Worm (Caenorhabditis elegans) whole organism, L4 larva: ENCODE results near the gene C06H2.2.

Experiments
- ceh-20 ChIP-seq: fragments of 200-800 bp; sonication (Bioruptor generic); IDR thresholded peaks from 2 replicates; pipeline ENCODE4 v1.3.6; 2022; ENCODE audit warnings: missing genetic modification reagents, missing genetic modification characterization, missing compliant biosample characterization
- ctbp-1 ChIP-seq: fragments of 200-800 bp; sonication (Bioruptor generic); IDR thresholded peaks from 2 replicates; pipeline ENCODE4 v1.3.6; 2022; ENCODE audit warnings: missing genetic modification reagents, missing genetic modification characterization, missing compliant biosample characterization
- egl-27 ChIP-seq: sonication (generic microtip); optimal IDR thresholded peaks from 3 replicates; lab custom pipeline; 2017; ENCODE audit warnings: missing biosample characterization, missing genetic modification reagents, missing genetic modification characterization
- lin-15B ChIP-seq: fragments of 150-350 bp; sonication (generic microtip); optimal IDR thresholded peaks from 3 replicates; lab custom pipeline; 2014; ENCODE audit warnings: missing biosample characterization, missing genetic modification characterization
- madf-9 ChIP-seq: fragments of 200-800 bp; sonication (Bioruptor generic); conservative IDR thresholded peaks from 2 replicates; pipeline ENCODE4 v1.3.6; 2022; ENCODE audit warnings: missing genetic modification reagents, missing genetic modification characterization, missing compliant biosample characterization
- mdl-1 ChIP-seq, 2 experiments: fragments of 150-350 bp in 1 of 2; sonication (generic microtip) in 1 of 2; optimal IDR thresholded peaks; 2 replicates each; lab custom pipeline; 2014 to 2017; ENCODE audit warnings: missing biosample characterization in 2 of 2, missing genetic modification characterization in 2 of 2
- nhr-10 ChIP-seq: fragments of 150-350 bp; optimal IDR thresholded peaks from 2 replicates; lab custom pipeline; 2014; ENCODE audit warnings: missing biosample characterization, missing genetic modification characterization
- nhr-28 ChIP-seq: fragments of 150-350 bp; optimal IDR thresholded peaks from 2 replicates; lab custom pipeline; 2014; ENCODE audit warnings: missing biosample characterization, missing genetic modification characterization
- nhr-76 ChIP-seq: fragments of 150-350 bp; optimal IDR thresholded peaks from 2 replicates; lab custom pipeline; 2014; ENCODE audit warnings: missing biosample characterization, missing genetic modification characterization
- pha-4 ChIP-seq, 2 experiments: fragments of 150-350 bp in 1 of 2; fragments of 200-800 bp in 1 of 2; sonication (Bioruptor generic) in 1 of 2; IDR thresholded peaks in 1 of 2; optimal IDR thresholded peaks in 1 of 2; 2 replicates each; pipeline versions ENCODE4 v1.3.6 to Lab custom; 2014 to 2022; ENCODE audit warnings: missing genetic modification characterization in 2 of 2, missing genetic modification reagents in 2 of 2, missing biosample characterization in 1 of 2, missing compliant biosample characterization in 1 of 2
- pqm-1 ChIP-seq: sonication (generic microtip); optimal IDR thresholded peaks from 2 replicates; lab custom pipeline; 2017; ENCODE audit warnings: missing biosample characterization, missing genetic modification characterization
- unc-130 ChIP-seq: sonication (generic microtip); optimal IDR thresholded peaks from 2 replicates; lab custom pipeline; 2016; ENCODE audit warnings: missing genetic modification reagents, missing genetic modification characterization, missing compliant biosample characterization

DNA sequence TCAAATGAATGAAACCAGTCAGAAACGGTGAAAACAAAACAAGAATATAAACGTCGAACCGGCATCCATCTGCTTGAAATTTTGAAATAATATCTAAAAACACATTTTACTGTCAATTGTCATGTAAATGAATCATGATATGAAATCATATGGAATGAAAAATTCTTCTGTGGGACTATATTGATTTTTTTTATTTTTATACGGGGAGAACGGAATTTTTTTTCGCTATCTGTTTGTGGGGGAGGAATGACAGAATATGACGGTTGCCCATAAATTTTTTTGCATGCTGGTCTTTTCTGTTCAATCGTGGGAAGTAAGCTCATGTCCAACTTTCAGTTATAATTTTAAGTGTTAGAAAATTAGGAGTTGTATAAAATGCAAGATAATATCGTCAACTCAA lies 19.7 kb downstream of the C06H2.2 start, which contains the start of gene C06H2.7:
- TF ChIP-seq madf-9 (GFP tag; lab: Robert Waterston, UW) (no peak), lin-15B (tag; lab: Kevin White, UChicago) (no peak), pha-4 (GFP tag; IDR thresholded peaks at IDR 0.05; lab: Robert Waterston, UW) (no peak), pha-4 (tag; optimal IDR thresholded peaks at IDR 0.05; lab: Kevin White, UChicago) (no peak), egl-27 (tag; lab: Kevin White, UChicago) (no peak), nhr-10 (tag; lab: Kevin White, UChicago) (no peak), unc-130 (GFP tag; lab: Kevin White, UChicago) (no peak), nhr-76 (tag; lab: Kevin White, UChicago) (no peak), mdl-1 (tag; optimal IDR thresholded peaks at IDR 0.05; lab: Kevin White, UChicago) (no peak), pqm-1 (no peak), ceh-20 (GFP tag; lab: Robert Waterston, UW) (no peak), ctbp-1 (GFP tag; lab: Robert Waterston, UW) (no peak), nhr-28 (tag; lab: Kevin White, UChicago) (no peak)
